Fruit fly (Drosophila melanogaster): ENCODE data around the gene CG5282.

Gene CG5282

DNA sequence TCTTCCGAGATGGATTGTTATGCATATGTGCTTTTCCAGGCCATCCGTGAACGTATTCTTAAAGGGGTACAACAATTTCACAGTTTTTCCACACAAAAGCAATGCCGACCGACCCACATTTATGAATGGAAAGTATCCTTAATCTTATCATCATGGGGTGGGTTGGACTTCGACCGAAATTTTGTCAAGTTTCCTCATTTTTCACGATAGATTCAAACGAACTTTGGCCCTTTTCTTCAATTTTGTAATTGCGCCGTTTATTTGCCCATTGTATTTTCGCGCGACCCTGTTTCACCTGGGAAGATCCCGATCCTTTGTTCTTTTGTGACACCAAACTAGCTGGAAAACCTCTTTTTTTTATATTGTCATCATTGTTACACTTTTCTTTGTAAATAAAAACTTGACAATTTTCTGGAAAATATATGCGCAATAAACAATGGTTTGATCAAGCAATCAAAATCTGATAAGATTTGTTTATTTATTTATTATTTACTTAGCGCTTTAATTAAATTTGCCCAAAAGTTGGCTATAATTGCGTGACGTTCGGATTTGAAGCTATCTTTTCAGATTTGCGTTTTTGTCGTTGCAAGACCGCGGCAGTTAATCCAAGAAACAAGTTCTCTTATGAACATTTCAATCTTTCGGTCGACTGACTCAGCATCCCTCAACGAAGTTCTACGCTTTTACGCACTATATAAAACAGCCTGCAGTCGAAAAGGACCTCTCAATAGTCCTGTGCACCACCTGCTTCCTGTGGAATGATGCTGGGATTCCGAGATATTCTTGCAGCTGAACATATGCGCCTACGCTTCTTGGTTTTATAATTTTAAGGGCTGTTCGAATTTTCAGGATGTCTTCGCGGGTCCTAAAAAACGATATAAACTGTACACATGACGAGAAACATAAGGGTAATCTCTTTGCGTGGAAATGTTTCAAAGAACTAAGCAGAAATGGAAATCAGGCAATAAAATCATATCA lies 19.6 kb downstream of the CG5282 start:
- TF ChIP-seq CG7928 (GFP tag; optimal IDR thresholded peaks at IDR 0.05) (no peak), Hr51 (GFP tag; optimal IDR thresholded peaks at IDR 0.05) (peak in 1 of 2 experiments; percentile 8), unpg (GFP tag; optimal IDR thresholded peaks at IDR 0.05) (peak; percentile 45), sug (tag; optimal IDR thresholded peaks at IDR 0.05) (peak; percentile 18), CG15011 (GFP tag; optimal IDR thresholded peaks at IDR 0.05) (no peak), CHES-1-like (GFP tag; optimal IDR thresholded peaks at IDR 0.05) (no peak), tin (GFP tag; optimal IDR thresholded peaks at IDR 0.05) (no peak), MBD-R2 (GFP tag; IDR thresholded peaks at IDR 0.05) (no peak), bigmax (GFP tag; optimal IDR thresholded peaks at IDR 0.05) (no peak), CG4820 (GFP tag; optimal IDR thresholded peaks at IDR 0.05) (no peak), nmo (GFP tag; optimal IDR thresholded peaks at IDR 0.05) (no peak), CG12299 (tag; optimal IDR thresholded peaks at IDR 0.05) (peak; percentile 34), CG17829 (tag; optimal IDR thresholded peaks at IDR 0.05) (no peak), kni (GFP tag; optimal IDR thresholded peaks at IDR 0.05) (no peak), nom (GFP tag; optimal IDR thresholded peaks at IDR 0.05) (no peak), hbn (GFP tag; IDR thresholded peaks at IDR 0.05; ENCODE audit: partially characterized antibody) (no peak), CG1832 (GFP tag; optimal IDR thresholded peaks at IDR 0.05) (no peak), bowl (GFP tag; IDR thresholded peaks at IDR 0.05) (no peak), CG12071 (GFP tag; optimal IDR thresholded peaks at IDR 0.05) (peak; percentile 27), NFAT (GFP tag; IDR thresholded peaks at IDR 0.05) (no peak), CG5953 (GFP tag; IDR thresholded peaks at IDR 0.05) (no peak), GATAe (GFP tag; conservative IDR thresholded peaks at IDR 0.05) (no peak), p53 (GFP tag; optimal IDR thresholded peaks at IDR 0.05) (no peak), jigr1 (GFP tag; IDR thresholded peaks at IDR 0.05) (no peak), HLH4C (GFP tag; IDR thresholded peaks at IDR 0.05; ENCODE audit: partially characterized antibody) (no peak), Meics (GFP tag; optimal IDR thresholded peaks at IDR 0.05) (peak; percentile 8), dati (GFP tag; IDR thresholded peaks at IDR 0.05) (no peak), HLH54F (GFP tag; optimal IDR thresholded peaks at IDR 0.05) (no peak), CG17361 (GFP tag; IDR thresholded peaks at IDR 0.05) (no peak), Med (GFP tag) (peak; percentile 4), CG13287 (GFP tag; IDR thresholded peaks at IDR 0.05; ENCODE audit: partially characterized antibody) (peak; percentile 7; the same call in 1 of the 2 replicates), CG5245 (GFP tag; optimal IDR thresholded peaks at IDR 0.05) (no peak), sima (GFP tag; optimal IDR thresholded peaks at IDR 0.05) (no peak), CG17186 (GFP tag; optimal IDR thresholded peaks at IDR 0.05) (no peak), onecut (GFP tag; IDR thresholded peaks at IDR 0.05) (no peak), CG7271 (tag; optimal IDR thresholded peaks at IDR 0.05) (no peak), CG31224 (GFP tag; IDR thresholded peaks at IDR 0.05) (no peak), grau (tag; optimal IDR thresholded peaks at IDR 0.05) (no peak), dmrt99B (tag; optimal IDR thresholded peaks at IDR 0.05) (no peak), CG17385 (GFP tag; optimal IDR thresholded peaks at IDR 0.05) (peak; percentile 45), Bteb2 (GFP tag; optimal IDR thresholded peaks at IDR 0.05) (no peak), Dek (tag; optimal IDR thresholded peaks at IDR 0.05) (peak; percentile 15), trem (tag; optimal IDR thresholded peaks at IDR 0.05) (no peak), kah (GFP tag; optimal IDR thresholded peaks at IDR 0.05) (no peak), Jarid2 (GFP tag; optimal IDR thresholded peaks at IDR 0.05) (no peak), CG8924 (tag; optimal IDR thresholded peaks at IDR 0.05) (peak; percentile 18), mirr (GFP tag; optimal IDR thresholded peaks at IDR 0.05) (no peak), D19B (GFP tag; optimal IDR thresholded peaks at IDR 0.05) (no peak)

All from whole organism, embryonic.